Fruit fly (Drosophila melanogaster) whole organism, embryonic: ENCODE measurements around the gene Polr1F.
A peak's percentile ranks its signal among the peaks of the same experiment; 100 is the strongest.

Experiments used
- CG12236 ChIP-seq: fragments of 200-800 bp; sonication (Bioruptor generic); optimal IDR thresholded peaks from 2 replicates; lab custom pipeline; 2016; ENCODE audit warnings: missing biosample characterization, missing genetic modification characterization
- Ets97D ChIP-seq: fragments of 200-800 bp; sonication (Bioruptor generic); optimal IDR thresholded peaks from 3 replicates; lab custom pipeline; 2016; ENCODE audit warnings: missing biosample characterization, missing genetic modification characterization
- Hmr ChIP-seq: fragments of 200-800 bp; sonication (Bioruptor generic); optimal IDR thresholded peaks from 3 replicates; lab custom pipeline; 2017; ENCODE audit warnings: mild to moderate bottlenecking, missing biosample characterization, missing genetic modification reagents, missing genetic modification characterization
- dimm ChIP-seq: fragments of 200-800 bp; sonication (Bioruptor generic); IDR thresholded peaks from 2 replicates; pipeline ENCODE4 v1.3.6; 2022; ENCODE audit warnings: missing biosample characterization, missing genetic modification characterization
- her ChIP-seq: fragments of 200-800 bp; sonication (Bioruptor generic); optimal IDR thresholded peaks from 2 replicates; lab custom pipeline; 2016; ENCODE audit warnings: missing biosample characterization, missing genetic modification characterization
- insv ChIP-seq, 2 experiments: fragments of 200-800 bp; sonication (Bioruptor generic); optimal IDR thresholded peaks; 3 replicates each; lab custom pipeline; 2016 to 2018; ENCODE audit warnings: missing biosample characterization in 2 of 2, missing genetic modification characterization in 2 of 2
- lab ChIP-seq: fragments of 200-800 bp; sonication (Bioruptor generic); optimal IDR thresholded peaks from 3 replicates; lab custom pipeline; 2017; ENCODE audit warnings: missing biosample characterization, missing genetic modification characterization, mild to moderate bottlenecking, moderate library complexity, missing genetic modification reagents
- lmd ChIP-seq: fragments of 200-800 bp; sonication (Bioruptor generic); IDR thresholded peaks from 2 replicates; pipeline ENCODE4 v1.3.6; 2022; ENCODE audit warnings: missing biosample characterization, missing genetic modification characterization

DNA sequence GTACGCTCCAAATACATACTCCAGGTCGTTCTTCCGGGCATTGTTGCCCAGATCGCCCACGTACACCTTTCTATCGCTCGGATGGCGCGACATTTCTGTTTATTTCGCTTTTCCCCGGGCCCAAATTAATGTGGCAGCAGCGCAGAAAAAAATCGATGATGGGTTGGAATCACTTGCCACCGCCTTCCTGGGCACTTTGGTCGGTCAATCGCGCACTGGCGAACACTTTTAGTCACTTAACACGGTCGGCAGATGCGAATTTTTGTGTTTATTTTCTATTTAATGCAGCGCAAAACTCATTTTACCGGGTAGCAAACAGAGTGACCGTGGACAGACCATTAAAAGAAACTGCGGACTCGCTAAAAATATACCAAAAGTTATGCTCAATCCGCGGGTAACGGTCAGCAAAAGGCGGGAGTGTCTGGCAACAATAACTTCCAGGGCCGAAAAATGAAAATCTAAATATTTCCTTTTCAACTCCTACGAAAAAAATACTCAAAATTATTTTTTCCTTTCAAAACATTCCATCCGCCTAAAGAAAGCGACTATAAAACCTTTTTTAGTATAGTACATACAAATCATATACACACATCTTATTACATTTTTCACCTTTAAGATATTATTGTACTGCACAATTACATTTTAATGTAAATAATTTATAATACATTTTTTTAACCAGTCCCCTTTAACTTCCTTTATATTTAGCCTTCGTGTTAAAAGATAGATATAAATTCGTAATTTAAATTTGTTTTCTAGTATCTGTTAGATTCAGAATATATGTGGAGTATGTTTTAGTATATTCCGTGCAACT lies 12.4 kb upstream of the Polr1F start, which contains the start of gene x16:
- TF ChIP-seq Hmr (GFP tag; lab: Kevin White, UChicago): no peak
- no peak for TF ChIP-seq insv (GFP tag; optimal IDR thresholded peaks at IDR 0.05; lab: Kevin White, UChicago)
- TF ChIP-seq her (GFP tag; lab: Kevin White, UChicago): no peak
- no peak for TF ChIP-seq CG12236 (GFP tag; lab: Kevin White, UChicago)
- TF ChIP-seq dimm (GFP tag; lab: Robert Waterston, UW): no peak
- no peak for TF ChIP-seq lmd
- TF ChIP-seq Ets97D (GFP tag; lab: Kevin White, UChicago): peak; percentile 35
- TF ChIP-seq lab (GFP tag; lab: Kevin White, UChicago): no peak
